Fruit fly (Drosophila melanogaster) whole organism, pupa: Measurements from ENCODE around the gene CG12814.

ENCODE experiments used
- CG10348 ChIP-seq: fragments of 200-800 bp; sonication (Bioruptor generic); IDR thresholded peaks from 2 replicates; pipeline ENCODE4 v1.3.6; 2022; ENCODE audit warnings: missing biosample characterization, missing genetic modification characterization
- CG12605 ChIP-seq: fragments of 200-800 bp; sonication (Bioruptor generic); IDR thresholded peaks from 2 replicates; pipeline ENCODE4 v1.3.6; 2022; ENCODE audit warnings: missing biosample characterization, missing genetic modification characterization
- CG13204 ChIP-seq: fragments of 200-800 bp; sonication (Bioruptor generic); optimal IDR thresholded peaks from 2 replicates; lab custom pipeline; 2018; ENCODE audit warnings: missing biosample characterization, mild to moderate bottlenecking, missing genetic modification characterization, moderate library complexity
- CG14655 ChIP-seq: fragments of 200-800 bp; sonication (Bioruptor generic); optimal IDR thresholded peaks from 3 replicates; lab custom pipeline; 2017; ENCODE audit warnings: mild to moderate bottlenecking, missing biosample characterization, missing genetic modification reagents, missing genetic modification characterization
- CG15710 ChIP-seq: fragments of 200-800 bp; sonication (Bioruptor generic); optimal IDR thresholded peaks from 2 replicates; lab custom pipeline; 2018; ENCODE audit warnings: missing biosample characterization, mild to moderate bottlenecking, missing genetic modification characterization, moderate library complexity
- CG17806 ChIP-seq: fragments of 200-800 bp; sonication (Bioruptor generic); optimal IDR thresholded peaks from 2 replicates; lab custom pipeline; 2018; ENCODE audit warnings: missing biosample characterization, mild to moderate bottlenecking, missing genetic modification characterization, moderate library complexity
- CG32121 ChIP-seq: fragments of 200-800 bp; sonication (Bioruptor generic); IDR thresholded peaks from 2 replicates; pipeline ENCODE4 v1.3.6; 2022; ENCODE audit warnings: missing biosample characterization, missing genetic modification characterization
- CG34367 ChIP-seq: fragments of 200-800 bp; sonication (Bioruptor generic); optimal IDR thresholded peaks from 2 replicates; lab custom pipeline; 2018; ENCODE audit warnings: missing biosample characterization, mild to moderate bottlenecking, missing genetic modification characterization
- CG4496 ChIP-seq: fragments of 200-800 bp; sonication (Bioruptor generic); IDR thresholded peaks from 3 replicates; pipeline ENCODE4 v1.3.6; 2022; ENCODE audit warnings: missing biosample characterization, missing genetic modification characterization
- CG8159 ChIP-seq: fragments of 200-800 bp; sonication (Bioruptor generic); optimal IDR thresholded peaks from 3 replicates; lab custom pipeline; 2018; ENCODE audit warnings: missing biosample characterization, mild to moderate bottlenecking, missing genetic modification characterization, moderate library complexity
- CG8301 ChIP-seq: fragments of 200-800 bp; sonication (Bioruptor generic); optimal IDR thresholded peaks from 2 replicates; lab custom pipeline; 2018; ENCODE audit warnings: missing biosample characterization, mild to moderate bottlenecking, missing genetic modification characterization
- CG9948 ChIP-seq: fragments of 200-800 bp; sonication (Bioruptor generic); optimal IDR thresholded peaks from 2 replicates; lab custom pipeline; 2018; ENCODE audit warnings: missing biosample characterization, mild to moderate bottlenecking, missing genetic modification characterization, moderate library complexity
- D1 ChIP-seq: fragments of 200-800 bp; sonication (Bioruptor generic); optimal IDR thresholded peaks from 2 replicates; lab custom pipeline; 2018; ENCODE audit warnings: missing biosample characterization, mild to moderate bottlenecking, missing genetic modification characterization, moderate library complexity
- EcR ChIP-seq: fragments of 200-800 bp; sonication (Bioruptor generic); optimal IDR thresholded peaks from 3 replicates; lab custom pipeline; 2019; ENCODE audit warnings: missing biosample characterization, missing genetic modification characterization, mild to moderate bottlenecking, moderate library complexity, missing genetic modification reagents
- Ets98B ChIP-seq: fragments of 200-800 bp; sonication (Bioruptor generic); IDR thresholded peaks from 2 replicates; pipeline ENCODE4 v1.3.6; 2022; ENCODE audit warnings: missing biosample characterization, missing genetic modification characterization
- Pif1A ChIP-seq: fragments of 200-800 bp; sonication (Bioruptor generic); optimal IDR thresholded peaks from 3 replicates; lab custom pipeline; 2016; ENCODE audit warnings: missing biosample characterization, missing genetic modification characterization
- Pif1B ChIP-seq: fragments of 200-800 bp; sonication (Bioruptor generic); optimal IDR thresholded peaks from 3 replicates; lab custom pipeline; 2016; ENCODE audit warnings: missing biosample characterization, missing genetic modification characterization
- Snoo ChIP-seq: fragments of 200-800 bp; sonication (Bioruptor generic); optimal IDR thresholded peaks from 3 replicates; lab custom pipeline; 2017; ENCODE audit warnings: missing biosample characterization, mild to moderate bottlenecking, missing genetic modification characterization, inconsistent platforms
- fd96Ca ChIP-seq: fragments of 200-800 bp; sonication (Bioruptor generic); IDR thresholded peaks from 3 replicates; pipeline ENCODE4 v1.3.6; 2022; ENCODE audit warnings: missing biosample characterization, missing genetic modification characterization
- gl ChIP-seq: fragments of 200-800 bp; sonication (Bioruptor generic); optimal IDR thresholded peaks from 2 replicates; lab custom pipeline; 2018; ENCODE audit warnings: missing biosample characterization, mild to moderate bottlenecking, missing genetic modification characterization
- rn ChIP-seq: fragments of 200-800 bp; sonication (Bioruptor generic); IDR thresholded peaks from 2 replicates; pipeline ENCODE4 v1.3.6; 2022; ENCODE audit warnings: missing biosample characterization, missing genetic modification characterization

The CG12814 gene

dm6 chr3R:10169124-10169766, 20.2 kb downstream of the CG12814 start:
- TF ChIP-seq Pif1B (GFP tag; lab: Kevin White, UChicago) (no peak), CG17806 (tag; lab: Kevin White, UChicago) (no peak), CG15710 (tag; lab: Kevin White, UChicago) (no peak), CG14655 (GFP tag; lab: Kevin White, UChicago) (no peak), EcR (GFP tag; lab: Kevin White, UChicago) (peak; percentile 73)
- TF ChIP-seq, all 21 proteins: peak for 1

- TF ChIP-seq Pif1A (peak; percentile 59), Pif1B (GFP tag; lab: Kevin White, UChicago) (peak; percentile 28), Snoo (tag; lab: Kevin White, UChicago) (peak; percentile 44), gl (tag; lab: Kevin White, UChicago) (no peak), fd96Ca (no peak), CG8159 (tag; lab: Kevin White, UChicago) (peak; percentile 58), CG32121 (no peak), CG34367 (no peak), CG9948 (no peak), Ets98B (GFP tag; lab: Robert Waterston, UW) (peak; percentile 37; the same call in 1 of the 2 replicates), CG15710 (tag; lab: Kevin White, UChicago) (peak; percentile 52), CG8301 (tag; lab: Kevin White, UChicago) (peak; percentile 30), CG4496 (GFP tag; lab: Robert Waterston, UW) (peak; percentile 45; the same call in 1 of the 3 replicates)
- TF ChIP-seq, all 21 proteins: peak for 8
These were observed 20.8 kb downstream of the CG12814 start for dm6 chr3R:10168483-10169064.

dm6 chr3R:10167280-10167679, 22.1 kb downstream of the CG12814 start:
- TF ChIP-seq Pif1A = no peak
- TF ChIP-seq CG9948 = no peak
- TF ChIP-seq CG14655 (GFP tag; lab: Kevin White, UChicago) = no peak
- TF ChIP-seq D1 (tag; lab: Kevin White, UChicago) = no peak
- TF ChIP-seq gl (tag; lab: Kevin White, UChicago) = no peak
- TF ChIP-seq CG8301 (tag; lab: Kevin White, UChicago) = no peak
- no peak for TF ChIP-seq CG12605 (GFP tag; lab: Robert Waterston, UW)
- TF ChIP-seq CG17806 (tag; lab: Kevin White, UChicago) = no peak
- TF ChIP-seq CG34367 = no peak
- no peak for TF ChIP-seq CG15710 (tag; lab: Kevin White, UChicago)
- no peak for TF ChIP-seq CG8159 (tag; lab: Kevin White, UChicago)
- no peak for TF ChIP-seq rn (GFP tag; lab: Robert Waterston, UW)
- TF ChIP-seq Snoo (tag; lab: Kevin White, UChicago) = no peak
- TF ChIP-seq Pif1B (GFP tag; lab: Kevin White, UChicago) = no peak
- no peak for TF ChIP-seq Ets98B (GFP tag; lab: Robert Waterston, UW)
- TF ChIP-seq, all 21 proteins: peak for 0

- no peak for TF ChIP-seq CG10348
- no peak for TF ChIP-seq CG14655 (GFP tag; lab: Kevin White, UChicago)
- TF ChIP-seq CG8159 (tag; lab: Kevin White, UChicago) = no peak
- no peak for TF ChIP-seq D1 (tag; lab: Kevin White, UChicago)
- TF ChIP-seq EcR (GFP tag; lab: Kevin White, UChicago) = no peak
- TF ChIP-seq CG8301 (tag; lab: Kevin White, UChicago) = no peak
- TF ChIP-seq fd96Ca = no peak
- TF ChIP-seq CG9948 = no peak
- no peak for TF ChIP-seq CG32121
- TF ChIP-seq CG15710 (tag; lab: Kevin White, UChicago) = no peak
- TF ChIP-seq, all 21 proteins: peak for 0
These were observed 23.1 kb downstream of the CG12814 start for dm6 chr3R:10166334-10166733.

dm6 chr3R:10161163-10161562, 28.2 kb downstream of the CG12814 start, which contains the start of gene CG6254:
Gene CG6254 (minus strand): TSS chr3R:10161331.
- no peak for TF ChIP-seq Pif1B (GFP tag; lab: Kevin White, UChicago)
- TF ChIP-seq CG13204 = no peak
- TF ChIP-seq CG34367 = no peak
- TF ChIP-seq CG8159 (tag; lab: Kevin White, UChicago) = no peak
- no peak for TF ChIP-seq CG10348
- TF ChIP-seq Pif1A = no peak
- TF ChIP-seq Ets98B (GFP tag; lab: Robert Waterston, UW) = no peak
- no peak for TF ChIP-seq CG8301 (tag; lab: Kevin White, UChicago)
- TF ChIP-seq CG17806 (tag; lab: Kevin White, UChicago) = no peak
- TF ChIP-seq CG32121 = no peak
- no peak for TF ChIP-seq CG15710 (tag; lab: Kevin White, UChicago)

dm6 chr3R:10153957-10154685, 35.3 kb downstream of the CG12814 start:
- peak; percentile 35 for TF ChIP-seq CG17806 (tag; lab: Kevin White, UChicago)
- no peak for TF ChIP-seq CG13204
- TF ChIP-seq rn (GFP tag; lab: Robert Waterston, UW) = peak; percentile 38; the same call in 1 of the 2 replicates
- peak; percentile 84; the same call in 2 of the 3 replicates for TF ChIP-seq CG4496 (GFP tag; lab: Robert Waterston, UW)
- TF ChIP-seq fd96Ca = peak; percentile 46; the same call in 1 of the 3 replicates
- no peak for TF ChIP-seq CG15710 (tag; lab: Kevin White, UChicago)
- no peak for TF ChIP-seq CG9948
- TF ChIP-seq Ets98B (GFP tag; lab: Robert Waterston, UW) = peak; percentile 73
- TF ChIP-seq CG34367 = no peak
- TF ChIP-seq CG8301 (tag; lab: Kevin White, UChicago) = peak; percentile 60
- peak; percentile 56 for TF ChIP-seq CG12605 (GFP tag; lab: Robert Waterston, UW)
- TF ChIP-seq CG32121 = peak; percentile 74
- TF ChIP-seq gl (tag; lab: Kevin White, UChicago) = no peak
- TF ChIP-seq, all 21 proteins: peak for 8
